Worm (Caenorhabditis elegans) whole organism, L2 larva: ENCODE measurements around the gene Y110A2AL.10.

Experiments used
- C34F6.9 ChIP-seq: fragments of 150-350 bp; optimal IDR thresholded peaks from 2 replicates; lab custom pipeline; 2014; ENCODE audit warnings: missing biosample characterization, missing genetic modification characterization
- R02D3.7 ChIP-seq: fragments of 150-350 bp; optimal IDR thresholded peaks from 2 replicates; lab custom pipeline; 2014; ENCODE audit warnings: missing biosample characterization, missing genetic modification characterization
- Y55F3AM.14 ChIP-seq: fragments of 200-800 bp; sonication (Bioruptor generic); optimal IDR thresholded peaks from 2 replicates; lab custom pipeline; 2018; ENCODE audit warnings: mild to moderate bottlenecking, missing genetic modification characterization, missing compliant biosample characterization
- aly-2 ChIP-seq: fragments of 150-350 bp; optimal IDR thresholded peaks from 2 replicates; lab custom pipeline; 2014; ENCODE audit warnings: missing biosample characterization, missing genetic modification characterization
- ama-1 ChIP-seq: fragments of 150-350 bp; optimal IDR thresholded peaks from 2 replicates; lab custom pipeline; 2018; ENCODE audit warnings: inconsistent platforms
- ceh-82 ChIP-seq: fragments of 150-350 bp; optimal IDR thresholded peaks from 2 replicates; lab custom pipeline; 2014; ENCODE audit warnings: missing biosample characterization, missing genetic modification characterization
- dmd-4 ChIP-seq: sonication (generic microtip); optimal IDR thresholded peaks from 2 replicates; lab custom pipeline; 2017; ENCODE audit warnings: missing biosample characterization, missing genetic modification characterization
- egl-27 ChIP-seq: sonication (generic microtip); optimal IDR thresholded peaks from 3 replicates; lab custom pipeline; 2017; ENCODE audit warnings: missing biosample characterization, missing genetic modification reagents, missing genetic modification characterization
- elt-1 ChIP-seq: fragments of 150-350 bp; optimal IDR thresholded peaks from 2 replicates; lab custom pipeline; 2014; ENCODE audit warnings: missing biosample characterization, missing genetic modification characterization
- fos-1 ChIP-seq: fragments of 150-350 bp; optimal IDR thresholded peaks from 2 replicates; lab custom pipeline; 2014; ENCODE audit warnings: missing biosample characterization, missing genetic modification characterization
- gmeb-1 ChIP-seq: fragments of 150-350 bp; optimal IDR thresholded peaks from 2 replicates; lab custom pipeline; 2014; ENCODE audit warnings: missing biosample characterization, missing genetic modification characterization
- lin-11 ChIP-seq: fragments of 150-350 bp; sonication (generic microtip); optimal IDR thresholded peaks from 2 replicates; lab custom pipeline; 2014; ENCODE audit warnings: missing biosample characterization, missing genetic modification characterization, inconsistent platforms, mixed read lengths
- lin-13 ChIP-seq: fragments of 150-350 bp; optimal IDR thresholded peaks from 2 replicates; lab custom pipeline; 2014; ENCODE audit warnings: missing biosample characterization, missing genetic modification reagents, missing genetic modification characterization
- lsy-2 ChIP-seq, 2 experiments: fragments of 150-350 bp in 1 of 2; sonication (generic microtip) in 1 of 2; optimal IDR thresholded peaks; 2 replicates each; lab custom pipeline; 2014 to 2017; ENCODE audit warnings: missing biosample characterization in 2 of 2, missing genetic modification characterization in 2 of 2
- mbf-1 ChIP-seq: sonication (generic microtip); optimal IDR thresholded peaks from 2 replicates; lab custom pipeline; 2017; ENCODE audit warnings: missing biosample characterization, missing genetic modification characterization
- mdl-1 ChIP-seq, 2 experiments: fragments of 150-350 bp in 1 of 2; sonication (generic microtip) in 1 of 2; optimal IDR thresholded peaks; 2 replicates each; lab custom pipeline; 2017; ENCODE audit warnings: missing biosample characterization in 2 of 2, missing genetic modification characterization in 2 of 2
- nhr-10 ChIP-seq: sonication (generic microtip); optimal IDR thresholded peaks from 2 replicates; lab custom pipeline; 2017; ENCODE audit warnings: missing biosample characterization, missing genetic modification characterization
- nhr-11 ChIP-seq: fragments of 150-350 bp; optimal IDR thresholded peaks from 2 replicates; lab custom pipeline; 2014; ENCODE audit warnings: missing biosample characterization, missing genetic modification characterization
- nhr-12 ChIP-seq: fragments of 150-350 bp; optimal IDR thresholded peaks from 2 replicates; lab custom pipeline; 2014; ENCODE audit warnings: missing biosample characterization, missing genetic modification characterization
- nhr-129 ChIP-seq: fragments of 150-350 bp; optimal IDR thresholded peaks from 2 replicates; lab custom pipeline; 2014; ENCODE audit warnings: missing biosample characterization, missing genetic modification characterization
- nhr-21 ChIP-seq: fragments of 150-350 bp; optimal IDR thresholded peaks from 2 replicates; lab custom pipeline; 2014; ENCODE audit warnings: missing biosample characterization, missing genetic modification characterization
- nhr-237 ChIP-seq: fragments of 150-350 bp; optimal IDR thresholded peaks from 2 replicates; lab custom pipeline; 2014; ENCODE audit warnings: missing biosample characterization, missing genetic modification characterization
- nhr-25 ChIP-seq: fragments of 150-350 bp; sonication (generic microtip); optimal IDR thresholded peaks from 3 replicates; lab custom pipeline; 2014; ENCODE audit warnings: missing biosample characterization, missing genetic modification characterization
- nhr-77 ChIP-seq: fragments of 150-350 bp; optimal IDR thresholded peaks from 2 replicates; lab custom pipeline; 2014; ENCODE audit warnings: missing biosample characterization, missing genetic modification characterization
- sem-4 ChIP-seq: fragments of 150-350 bp; optimal IDR thresholded peaks from 2 replicates; lab custom pipeline; 2014; ENCODE audit warnings: missing biosample characterization, missing genetic modification reagents, missing genetic modification characterization
- sma-3 ChIP-seq: sonication (generic microtip); optimal IDR thresholded peaks from 2 replicates; lab custom pipeline; 2016; ENCODE audit warnings: missing genetic modification reagents, missing genetic modification characterization, missing compliant biosample characterization
- sma-9 ChIP-seq, 2 experiments: fragments of 150-350 bp in 1 of 2; sonication (generic microtip) in 1 of 2; optimal IDR thresholded peaks; 2 replicates each; lab custom pipeline; 2014 to 2016; ENCODE audit warnings: missing genetic modification characterization in 2 of 2, mild to moderate bottlenecking in 1 of 2, missing biosample characterization in 1 of 2, missing compliant biosample characterization in 1 of 2, missing genetic modification reagents in 1 of 2, moderate library complexity in 1 of 2
- unc-55 ChIP-seq: fragments of 150-350 bp; sonication (generic microtip); optimal IDR thresholded peaks from 3 replicates; lab custom pipeline; 2014; ENCODE audit warnings: missing biosample characterization, missing genetic modification reagents, missing genetic modification characterization
- unc-62 ChIP-seq: fragments of 150-350 bp; optimal IDR thresholded peaks from 2 replicates; lab custom pipeline; 2014; ENCODE audit warnings: missing biosample characterization, missing genetic modification reagents, missing genetic modification characterization
- zag-1 ChIP-seq: fragments of 150-350 bp; optimal IDR thresholded peaks from 2 replicates; lab custom pipeline; 2014; ENCODE audit warnings: missing biosample characterization, missing genetic modification characterization
- ztf-1 ChIP-seq: fragments of 200-800 bp; sonication (Bioruptor generic); conservative IDR thresholded peaks from 2 replicates; pipeline ENCODE4 v1.3.6; 2022; ENCODE audit warnings: missing genetic modification characterization, missing compliant biosample characterization
- ztf-11 ChIP-seq: sonication (generic microtip); optimal IDR thresholded peaks from 2 replicates; lab custom pipeline; 2017; ENCODE audit warnings: missing biosample characterization, missing genetic modification characterization

The Y110A2AL.10 gene

DNA sequence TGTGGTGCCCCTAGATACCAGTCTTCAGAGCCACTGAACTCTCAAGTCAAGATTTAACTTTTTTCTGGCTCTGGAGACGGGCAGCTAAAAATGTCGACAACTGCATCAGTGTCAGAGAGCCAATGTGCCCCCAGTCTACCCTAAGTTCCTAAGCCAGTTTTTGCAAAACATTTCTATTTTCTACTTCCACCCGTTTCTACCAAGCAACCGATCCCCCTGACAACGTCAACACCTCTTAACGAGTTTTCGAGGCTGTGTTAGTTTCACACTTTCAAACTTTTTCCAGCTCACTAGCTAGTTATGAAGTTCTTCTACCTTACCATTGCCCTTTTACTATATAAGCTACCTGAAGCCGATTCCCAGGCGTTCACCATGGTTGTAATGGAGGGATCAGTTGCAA lies 7.5 kb downstream of the Y110A2AL.10 start, which contains the start of gene Y110A2AL.5:
Gene Y110A2AL.5 (plus strand): TSS at position 301 of the 400 bp plus-strand sequence.
- TF ChIP-seq mbf-1 (tag; lab: Kevin White, UChicago) (no peak), nhr-25 (tag; lab: Kevin White, UChicago) (no peak), ztf-1 (no peak), lsy-2 (tag; optimal IDR thresholded peaks at IDR 0.05; lab: Kevin White, UChicago) (no peak), sma-3 (GFP tag; lab: Kevin White, UChicago) (no peak), nhr-10 (tag; lab: Kevin White, UChicago) (no peak), nhr-11 (no peak), lin-11 (no peak), fos-1 (tag; lab: Kevin White, UChicago) (no peak), aly-2 (tag; lab: Kevin White, UChicago) (no peak), unc-55 (GFP tag; lab: Kevin White, UChicago) (no peak), nhr-237 (tag; lab: Kevin White, UChicago) (no peak), lin-13 (no peak), nhr-12 (tag; lab: Kevin White, UChicago) (no peak), dmd-4 (no peak), zag-1 (tag; lab: Kevin White, UChicago) (no peak), Y55F3AM.14 (GFP tag; lab: Kevin White, UChicago) (no peak), elt-1 (tag; lab: Kevin White, UChicago) (no peak)

DNA sequence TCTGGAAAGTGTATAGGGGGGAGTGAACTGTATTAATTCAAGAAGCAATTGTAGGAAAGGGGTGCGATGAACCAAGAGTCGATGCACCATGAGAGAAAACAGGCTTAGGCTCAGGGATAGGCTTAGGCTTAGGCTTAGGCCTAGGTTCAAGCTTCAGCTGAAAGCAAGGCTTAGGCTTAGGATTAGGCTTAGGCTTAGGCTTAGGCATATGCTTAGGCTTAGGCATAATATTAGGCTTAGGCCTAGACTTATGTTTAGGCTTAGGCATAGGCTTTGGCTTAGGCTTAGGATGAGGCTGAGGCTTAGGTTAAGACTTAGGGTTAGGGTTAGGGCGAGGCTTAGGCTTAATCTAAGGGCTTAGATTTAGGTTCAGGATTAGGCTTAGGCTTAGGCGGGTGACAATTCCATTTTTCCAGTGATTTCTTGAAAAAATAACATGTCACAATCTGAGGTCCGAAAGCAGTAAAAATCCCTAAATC lies 9.1 kb downstream of the Y110A2AL.10 start:
- TF ChIP-seq nhr-10 (tag; lab: Kevin White, UChicago) (no peak), ztf-1 (no peak), dmd-4 (no peak), ceh-82 (no peak), nhr-237 (tag; lab: Kevin White, UChicago) (no peak), sem-4 (tag; lab: Kevin White, UChicago) (no peak), nhr-77 (tag; lab: Kevin White, UChicago) (no peak), zag-1 (tag; lab: Kevin White, UChicago) (no peak), unc-62 (GFP tag; lab: Kevin White, UChicago) (no peak), ama-1 (lab: Kevin White, UChicago) (no peak), mdl-1 (tag; optimal IDR thresholded peaks at IDR 0.05; lab: Kevin White, UChicago) (no peak), gmeb-1 (no peak), sma-9 (GFP tag; optimal IDR thresholded peaks at IDR 0.05; lab: Kevin White, UChicago) (no peak), sma-9 (tag; optimal IDR thresholded peaks at IDR 0.05; lab: Kevin White, UChicago) (no peak), ztf-11 (tag; lab: Kevin White, UChicago) (no peak), elt-1 (tag; lab: Kevin White, UChicago) (no peak), C34F6.9 (tag; lab: Kevin White, UChicago) (no peak)

ce11 chrII:2861385-2862099 lies 10.2 kb downstream of the Y110A2AL.10 start:
- TF ChIP-seq mbf-1 (tag; lab: Kevin White, UChicago) (no peak), ztf-11 (tag; lab: Kevin White, UChicago) (no peak), nhr-129 (tag; lab: Kevin White, UChicago) (peak; percentile 19), gmeb-1 (peak; percentile 18), nhr-77 (tag; lab: Kevin White, UChicago) (no peak), lin-11 (peak; percentile 13), R02D3.7 (tag; lab: Kevin White, UChicago) (no peak), unc-55 (GFP tag; lab: Kevin White, UChicago) (peak; percentile 11)
- TF ChIP-seq, all 48 proteins: peak for 4

- no peak for TF ChIP-seq nhr-11
- TF ChIP-seq nhr-77 (tag; lab: Kevin White, UChicago): no peak
- peak; percentile 16 for TF ChIP-seq nhr-21 (tag; lab: Kevin White, UChicago)
- TF ChIP-seq nhr-129 (tag; lab: Kevin White, UChicago): peak; percentile 2
- no peak for TF ChIP-seq egl-27 (tag; lab: Kevin White, UChicago)
Observed at ce11 chrII:2859873-2860821, 11.6 kb downstream of the Y110A2AL.10 start.
